Worm (Caenorhabditis elegans) whole organism, L2 larva: ENCODE results near the gene twk-20.

ENCODE experiments used
- C34F6.9 ChIP-seq: fragments of 150-350 bp; optimal IDR thresholded peaks from 2 replicates; lab custom pipeline; 2014; ENCODE audit warnings: missing biosample characterization, missing genetic modification characterization
- F13H6.1 ChIP-seq: sonication (generic microtip); optimal IDR thresholded peaks from 2 replicates; lab custom pipeline; 2016; ENCODE audit warnings: missing genetic modification characterization, missing compliant biosample characterization
- R02D3.7 ChIP-seq: fragments of 150-350 bp; optimal IDR thresholded peaks from 2 replicates; lab custom pipeline; 2014; ENCODE audit warnings: missing biosample characterization, missing genetic modification characterization
- alr-1 ChIP-seq: fragments of 150-350 bp; optimal IDR thresholded peaks from 2 replicates; lab custom pipeline; 2014; ENCODE audit warnings: missing biosample characterization, missing genetic modification characterization
- aly-2 ChIP-seq: fragments of 150-350 bp; optimal IDR thresholded peaks from 2 replicates; lab custom pipeline; 2014; ENCODE audit warnings: missing biosample characterization, missing genetic modification characterization
- crh-2 ChIP-seq: sonication (generic microtip); optimal IDR thresholded peaks from 2 replicates; lab custom pipeline; 2017; ENCODE audit warnings: missing biosample characterization, missing genetic modification characterization
- dmd-4 ChIP-seq: sonication (generic microtip); optimal IDR thresholded peaks from 2 replicates; lab custom pipeline; 2017; ENCODE audit warnings: missing biosample characterization, missing genetic modification characterization
- elt-1 ChIP-seq: fragments of 150-350 bp; optimal IDR thresholded peaks from 2 replicates; lab custom pipeline; 2014; ENCODE audit warnings: missing biosample characterization, missing genetic modification characterization
- fos-1 ChIP-seq: fragments of 150-350 bp; optimal IDR thresholded peaks from 2 replicates; lab custom pipeline; 2014; ENCODE audit warnings: missing biosample characterization, missing genetic modification characterization
- lin-11 ChIP-seq: fragments of 150-350 bp; sonication (generic microtip); optimal IDR thresholded peaks from 2 replicates; lab custom pipeline; 2014; ENCODE audit warnings: missing biosample characterization, missing genetic modification characterization, inconsistent platforms, mixed read lengths
- lin-13 ChIP-seq: fragments of 150-350 bp; optimal IDR thresholded peaks from 2 replicates; lab custom pipeline; 2014; ENCODE audit warnings: missing biosample characterization, missing genetic modification reagents, missing genetic modification characterization
- lin-39 ChIP-seq: fragments of 150-350 bp; optimal IDR thresholded peaks from 2 replicates; lab custom pipeline; 2014; ENCODE audit warnings: missing biosample characterization, missing genetic modification reagents, missing genetic modification characterization
- mab-5 ChIP-seq: fragments of 150-350 bp; optimal IDR thresholded peaks from 2 replicates; lab custom pipeline; 2014; ENCODE audit warnings: missing biosample characterization, missing genetic modification characterization
- mbf-1 ChIP-seq: sonication (generic microtip); optimal IDR thresholded peaks from 2 replicates; lab custom pipeline; 2017; ENCODE audit warnings: missing biosample characterization, missing genetic modification characterization
- mdl-1 ChIP-seq, 2 experiments: fragments of 150-350 bp in 1 of 2; sonication (generic microtip) in 1 of 2; optimal IDR thresholded peaks; 2 replicates each; lab custom pipeline; 2017; ENCODE audit warnings: missing biosample characterization in 2 of 2, missing genetic modification characterization in 2 of 2
- nhr-11 ChIP-seq: fragments of 150-350 bp; optimal IDR thresholded peaks from 2 replicates; lab custom pipeline; 2014; ENCODE audit warnings: missing biosample characterization, missing genetic modification characterization
- nhr-12 ChIP-seq: fragments of 150-350 bp; optimal IDR thresholded peaks from 2 replicates; lab custom pipeline; 2014; ENCODE audit warnings: missing biosample characterization, missing genetic modification characterization
- nhr-129 ChIP-seq: fragments of 150-350 bp; optimal IDR thresholded peaks from 2 replicates; lab custom pipeline; 2014; ENCODE audit warnings: missing biosample characterization, missing genetic modification characterization
- nhr-21 ChIP-seq: fragments of 150-350 bp; optimal IDR thresholded peaks from 2 replicates; lab custom pipeline; 2014; ENCODE audit warnings: missing biosample characterization, missing genetic modification characterization
- nhr-23 ChIP-seq: fragments of 150-350 bp; optimal IDR thresholded peaks from 2 replicates; lab custom pipeline; 2014; ENCODE audit warnings: missing biosample characterization, missing genetic modification reagents, missing genetic modification characterization
- nhr-237 ChIP-seq: fragments of 150-350 bp; optimal IDR thresholded peaks from 2 replicates; lab custom pipeline; 2014; ENCODE audit warnings: missing biosample characterization, missing genetic modification characterization
- nhr-25 ChIP-seq: fragments of 150-350 bp; sonication (generic microtip); optimal IDR thresholded peaks from 3 replicates; lab custom pipeline; 2014; ENCODE audit warnings: missing biosample characterization, missing genetic modification characterization
- peb-1 ChIP-seq: fragments of 150-350 bp; optimal IDR thresholded peaks from 2 replicates; lab custom pipeline; 2014; ENCODE audit warnings: missing biosample characterization, missing genetic modification characterization
- sem-4 ChIP-seq: fragments of 150-350 bp; optimal IDR thresholded peaks from 2 replicates; lab custom pipeline; 2014; ENCODE audit warnings: missing biosample characterization, missing genetic modification reagents, missing genetic modification characterization
- skn-1 ChIP-seq: sonication (generic microtip); optimal IDR thresholded peaks from 2 replicates; lab custom pipeline; 2017; ENCODE audit warnings: missing biosample characterization, missing genetic modification characterization
- sma-9 ChIP-seq, 2 experiments: fragments of 150-350 bp in 1 of 2; sonication (generic microtip) in 1 of 2; optimal IDR thresholded peaks; 2 replicates each; lab custom pipeline; 2014 to 2016; ENCODE audit warnings: missing genetic modification characterization in 2 of 2, mild to moderate bottlenecking in 1 of 2, missing biosample characterization in 1 of 2, missing compliant biosample characterization in 1 of 2, missing genetic modification reagents in 1 of 2, moderate library complexity in 1 of 2
- snpc-4 ChIP-seq: fragments of 150-350 bp; optimal IDR thresholded peaks from 2 replicates; lab custom pipeline; 2014; ENCODE audit warnings: missing biosample characterization, missing genetic modification characterization
- unc-39 ChIP-seq: fragments of 150-350 bp; optimal IDR thresholded peaks from 2 replicates; lab custom pipeline; 2014; ENCODE audit warnings: missing biosample characterization, missing genetic modification characterization
- unc-55 ChIP-seq: fragments of 150-350 bp; sonication (generic microtip); optimal IDR thresholded peaks from 3 replicates; lab custom pipeline; 2014; ENCODE audit warnings: missing biosample characterization, missing genetic modification reagents, missing genetic modification characterization
- unc-62 ChIP-seq: fragments of 150-350 bp; optimal IDR thresholded peaks from 2 replicates; lab custom pipeline; 2014; ENCODE audit warnings: missing biosample characterization, missing genetic modification reagents, missing genetic modification characterization
- zag-1 ChIP-seq: fragments of 150-350 bp; optimal IDR thresholded peaks from 2 replicates; lab custom pipeline; 2014; ENCODE audit warnings: missing biosample characterization, missing genetic modification characterization
- ztf-1 ChIP-seq: fragments of 200-800 bp; sonication (Bioruptor generic); conservative IDR thresholded peaks from 2 replicates; pipeline ENCODE4 v1.3.6; 2022; ENCODE audit warnings: missing genetic modification characterization, missing compliant biosample characterization
- ztf-11 ChIP-seq: sonication (generic microtip); optimal IDR thresholded peaks from 2 replicates; lab custom pipeline; 2017; ENCODE audit warnings: missing biosample characterization, missing genetic modification characterization
- ztf-4 ChIP-seq: fragments of 150-350 bp; optimal IDR thresholded peaks from 2 replicates; lab custom pipeline; 2014; ENCODE audit warnings: missing biosample characterization, missing genetic modification characterization

Gene twk-20

DNA sequence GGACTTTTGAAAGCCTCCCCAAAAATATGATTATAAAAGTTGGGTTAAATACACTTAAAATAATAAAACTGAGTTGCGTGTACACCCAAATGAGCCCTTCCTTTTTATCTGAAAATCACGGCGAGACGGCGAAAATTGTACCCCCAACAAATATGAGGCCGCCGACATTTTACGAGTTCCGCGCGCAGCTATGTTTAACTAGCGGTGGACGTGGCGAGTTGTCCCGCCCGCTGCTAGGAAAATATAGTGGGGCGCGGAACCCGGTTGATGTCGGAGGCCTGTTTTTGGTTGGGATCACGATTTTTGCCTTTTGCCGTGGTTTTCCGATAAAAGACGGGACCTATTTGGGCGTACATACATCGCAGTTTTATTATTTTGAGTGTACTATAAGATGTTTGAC lies 6.6 kb upstream of the twk-20 start:
- TF ChIP-seq snpc-4 (tag; lab: Kevin White, UChicago) (peak; percentile 58), nhr-25 (tag; lab: Kevin White, UChicago) (no peak)
- TF ChIP-seq, all 48 proteins: peak for 1

DNA sequence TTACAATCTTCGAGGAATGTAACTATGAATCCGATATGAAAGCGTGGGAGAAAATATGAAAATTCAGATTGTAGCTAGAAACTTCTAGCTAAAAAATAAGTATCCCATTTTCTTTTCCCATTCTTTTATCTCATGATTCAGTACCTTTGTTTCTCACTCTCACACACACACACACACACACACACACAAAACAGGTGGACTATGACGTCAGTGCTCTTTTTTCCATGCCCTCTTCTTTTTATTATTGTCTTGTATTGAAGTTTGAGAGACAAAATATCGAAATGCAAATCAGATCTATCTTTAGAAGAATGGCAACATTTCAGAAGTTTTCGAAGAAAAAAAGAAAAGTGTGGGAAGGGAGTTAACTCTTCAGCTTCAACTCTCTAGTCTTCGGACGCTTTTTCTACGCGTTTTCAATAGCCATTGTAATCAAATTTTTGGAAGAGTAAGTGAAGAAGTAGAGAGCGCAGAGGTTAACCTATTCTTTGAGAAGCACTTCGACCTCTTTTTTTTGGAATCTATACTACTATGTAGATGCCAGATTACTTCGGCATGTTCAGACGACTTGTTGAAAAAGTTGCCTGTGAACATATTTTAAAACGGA lies 5.7 kb upstream of the twk-20 start:
- TF ChIP-seq aly-2 (tag; lab: Kevin White, UChicago), result no peak
- TF ChIP-seq C34F6.9 (tag; lab: Kevin White, UChicago), result peak; percentile 22
- no peak for TF ChIP-seq sem-4 (tag; lab: Kevin White, UChicago)
- no peak for TF ChIP-seq nhr-12
- peak; percentile 40 for TF ChIP-seq sma-9 (GFP tag; optimal IDR thresholded peaks at IDR 0.05; lab: Kevin White, UChicago)
- TF ChIP-seq sma-9 (tag; optimal IDR thresholded peaks at IDR 0.05; lab: Kevin White, UChicago), result no peak
- TF ChIP-seq elt-1 (tag; lab: Kevin White, UChicago), result no peak
- TF ChIP-seq zag-1 (tag; lab: Kevin White, UChicago), result no peak
- TF ChIP-seq skn-1 (tag; lab: Kevin White, UChicago), result no peak
- TF ChIP-seq unc-62 (GFP tag; lab: Kevin White, UChicago), result no peak
- TF ChIP-seq ztf-11 (tag; lab: Kevin White, UChicago), result no peak
- no peak for TF ChIP-seq nhr-129 (tag; lab: Kevin White, UChicago)
- TF ChIP-seq alr-1 (tag; lab: Kevin White, UChicago), result no peak
- TF ChIP-seq ztf-4 (tag; lab: Kevin White, UChicago), result no peak
- TF ChIP-seq nhr-23, result no peak
- peak; percentile 7 for TF ChIP-seq F13H6.1
- TF ChIP-seq, all 48 proteins: peak for 3

- TF ChIP-seq F13H6.1 (peak; percentile 24), sma-9 (GFP tag; optimal IDR thresholded peaks at IDR 0.05; lab: Kevin White, UChicago) (peak; percentile 21), sma-9 (tag; optimal IDR thresholded peaks at IDR 0.05; lab: Kevin White, UChicago) (no peak), elt-1 (tag; lab: Kevin White, UChicago) (no peak), mdl-1 (tag; optimal IDR thresholded peaks at IDR 0.05; lab: Kevin White, UChicago) (no peak), fos-1 (tag; lab: Kevin White, UChicago) (no peak), snpc-4 (tag; lab: Kevin White, UChicago) (no peak), unc-39 (tag; lab: Kevin White, UChicago) (no peak), ztf-11 (tag; lab: Kevin White, UChicago) (no peak)
These were observed 2.2 kb upstream of the twk-20 start for ce11 chrX:13637526-13637925.

ce11 chrX:13638351-13638958 lies 1.2 kb upstream of the twk-20 start:
- no peak for TF ChIP-seq nhr-21 (tag; lab: Kevin White, UChicago)
- peak; percentile 69 for TF ChIP-seq F13H6.1
- no peak for TF ChIP-seq peb-1 (tag; lab: Kevin White, UChicago)
- no peak for TF ChIP-seq unc-55 (GFP tag; lab: Kevin White, UChicago)
- TF ChIP-seq nhr-237 (tag; lab: Kevin White, UChicago), result no peak
- no peak for TF ChIP-seq R02D3.7
- TF ChIP-seq sma-9 (GFP tag; optimal IDR thresholded peaks at IDR 0.05; lab: Kevin White, UChicago), result peak; percentile 31
- TF ChIP-seq sma-9 (tag; optimal IDR thresholded peaks at IDR 0.05; lab: Kevin White, UChicago), result no peak
- no peak for TF ChIP-seq dmd-4 (tag; lab: Kevin White, UChicago)
- peak; percentile 17 for TF ChIP-seq C34F6.9 (tag; lab: Kevin White, UChicago)
- no peak for TF ChIP-seq crh-2 (tag; lab: Kevin White, UChicago)
- peak; percentile 53 for TF ChIP-seq nhr-129 (tag; lab: Kevin White, UChicago)
- TF ChIP-seq mbf-1 (tag; lab: Kevin White, UChicago), result no peak
- no peak for TF ChIP-seq ztf-1 (GFP tag; lab: Robert Waterston, UW)
- TF ChIP-seq mdl-1 (tag; optimal IDR thresholded peaks at IDR 0.05; lab: Kevin White, UChicago), result no peak
- no peak for TF ChIP-seq mab-5 (tag; lab: Kevin White, UChicago)
- no peak for TF ChIP-seq lin-11 (tag; lab: Kevin White, UChicago)
- no peak for TF ChIP-seq nhr-11
- TF ChIP-seq ztf-11 (tag; lab: Kevin White, UChicago), result no peak
- no peak for TF ChIP-seq snpc-4 (tag; lab: Kevin White, UChicago)
- TF ChIP-seq sem-4 (tag; lab: Kevin White, UChicago), result peak; percentile 11
- no peak for TF ChIP-seq lin-13 (GFP tag; lab: Kevin White, UChicago)
- TF ChIP-seq lin-39, result peak; percentile 9
